Worm (Caenorhabditis elegans) whole organism, L4 larva: ENCODE results near the gene Y34B4A.2.
A peak's percentile ranks its signal among the peaks of the same experiment; 100 is the strongest.

Experiments used
- D1046.2 ChIP-seq: fragments of 200-800 bp; sonication (Bioruptor generic); IDR thresholded peaks from 2 replicates; pipeline ENCODE4 v1.3.6; 2022; ENCODE audit warnings: missing genetic modification characterization, missing compliant biosample characterization
- F10B5.3 ChIP-seq: sonication (generic microtip); optimal IDR thresholded peaks from 2 replicates; lab custom pipeline; 2016; ENCODE audit warnings: mild to moderate bottlenecking, missing genetic modification characterization, missing compliant biosample characterization
- F26F4.8 ChIP-seq: fragments of 200-800 bp; sonication (Bioruptor generic); conservative IDR thresholded peaks from 2 replicates; pipeline ENCODE4 v1.3.6; 2022; ENCODE audit warnings: missing genetic modification characterization, missing compliant biosample characterization
- F44E2.7 ChIP-seq: fragments of 200-800 bp; sonication (Bioruptor generic); IDR thresholded peaks from 2 replicates; pipeline ENCODE4 v2.1.2; 2022; ENCODE audit warnings: missing genetic modification characterization, missing compliant biosample characterization
- R02D3.7 ChIP-seq: fragments of 150-350 bp; sonication (generic microtip); optimal IDR thresholded peaks from 3 replicates; lab custom pipeline; 2014; ENCODE audit warnings: missing biosample characterization, missing genetic modification characterization
- Y5F2A.4 ChIP-seq: fragments of 200-800 bp; sonication (Bioruptor generic); optimal IDR thresholded peaks from 2 replicates; lab custom pipeline; 2018; ENCODE audit warnings: mild to moderate bottlenecking, missing genetic modification characterization, missing compliant biosample characterization
- Y75B8A.6 ChIP-seq: fragments of 200-800 bp; sonication (Bioruptor generic); IDR thresholded peaks from 2 replicates; pipeline ENCODE4 v1.3.6; 2022; ENCODE audit warnings: missing genetic modification reagents, missing genetic modification characterization, missing compliant biosample characterization
- ZK546.5 ChIP-seq, 2 experiments: sonication (generic microtip); optimal IDR thresholded peaks; 2 replicates each; lab custom pipeline; 2017; ENCODE audit warnings: missing biosample characterization in 2 of 2, missing genetic modification characterization in 2 of 2
- aha-1 ChIP-seq: fragments of 150-350 bp; peaks from one replicate; lab custom pipeline; 2014; ENCODE audit warnings: missing biosample characterization, missing genetic modification characterization
- arid-1 ChIP-seq: fragments of 200-800 bp; sonication (Bioruptor generic); conservative IDR thresholded peaks from 2 replicates; pipeline ENCODE4 v1.3.6; 2022; ENCODE audit warnings: missing genetic modification reagents, missing genetic modification characterization, missing compliant biosample characterization
- attf-4 ChIP-seq: sonication (generic microtip); optimal IDR thresholded peaks from 3 replicates; lab custom pipeline; 2017; ENCODE audit warnings: missing biosample characterization, missing genetic modification characterization
- ceh-28 ChIP-seq: fragments of 150-350 bp; optimal IDR thresholded peaks from 2 replicates; lab custom pipeline; 2014; ENCODE audit warnings: missing biosample characterization, missing genetic modification reagents, missing genetic modification characterization
- ceh-32 ChIP-seq: sonication (generic microtip); optimal IDR thresholded peaks from 2 replicates; lab custom pipeline; 2016; ENCODE audit warnings: mild to moderate bottlenecking, missing genetic modification characterization, missing compliant biosample characterization; ENCODE audit not compliant: poor library complexity
- ceh-44 ChIP-seq: fragments of 200-800 bp; sonication (Bioruptor generic); IDR thresholded peaks from 2 replicates; pipeline ENCODE4 v1.3.6; 2022; ENCODE audit warnings: missing genetic modification reagents, missing genetic modification characterization, missing compliant biosample characterization
- ces-1 ChIP-seq: fragments of 150-350 bp; sonication (generic microtip); optimal IDR thresholded peaks from 4 replicates; lab custom pipeline; 2014; ENCODE audit warnings: missing biosample characterization, missing genetic modification reagents, missing genetic modification characterization
- cey-2 ChIP-seq: sonication (generic microtip); optimal IDR thresholded peaks from 3 replicates; lab custom pipeline; 2017; ENCODE audit warnings: missing genetic modification characterization, mild to moderate bottlenecking, missing compliant biosample characterization, antibody characterized with exemption, borderline replicate concordance; ENCODE audit not compliant: insufficient read depth
- ctbp-1 ChIP-seq: fragments of 200-800 bp; sonication (Bioruptor generic); IDR thresholded peaks from 2 replicates; pipeline ENCODE4 v1.3.6; 2022; ENCODE audit warnings: missing genetic modification reagents, missing genetic modification characterization, missing compliant biosample characterization
- daf-8 ChIP-seq: fragments of 200-800 bp; sonication (Bioruptor generic); IDR thresholded peaks from 2 replicates; pipeline ENCODE4 v1.3.6; 2022; ENCODE audit warnings: missing genetic modification characterization, missing compliant biosample characterization
- dmd-6 ChIP-seq: fragments of 200-800 bp; sonication (Bioruptor generic); IDR thresholded peaks from 2 replicates; pipeline ENCODE4 v1.3.6; 2022; ENCODE audit warnings: missing genetic modification reagents, missing genetic modification characterization, missing compliant biosample characterization
- duxl-1 ChIP-seq: sonication (generic microtip); optimal IDR thresholded peaks from 2 replicates; lab custom pipeline; 2016; ENCODE audit warnings: mild to moderate bottlenecking, missing genetic modification characterization, moderate library complexity, missing compliant biosample characterization; ENCODE audit not compliant: poor library complexity
- egl-27 ChIP-seq: sonication (generic microtip); optimal IDR thresholded peaks from 3 replicates; lab custom pipeline; 2017; ENCODE audit warnings: missing biosample characterization, missing genetic modification reagents, missing genetic modification characterization
- egl-43 ChIP-seq: fragments of 200-800 bp; sonication (Bioruptor generic); IDR thresholded peaks from 2 replicates; pipeline ENCODE4 v1.3.6; 2022; ENCODE audit warnings: missing genetic modification reagents, missing genetic modification characterization, missing compliant biosample characterization
- fkh-10 ChIP-seq: fragments of 150-350 bp; optimal IDR thresholded peaks from 2 replicates; lab custom pipeline; 2014; ENCODE audit warnings: missing biosample characterization, missing genetic modification reagents, missing genetic modification characterization
- hif-1 ChIP-seq, 2 experiments: sonication (generic microtip); optimal IDR thresholded peaks; 2 replicates each; lab custom pipeline; 2016 to 2017; ENCODE audit warnings: missing compliant biosample characterization in 2 of 2, missing genetic modification characterization in 2 of 2, missing genetic modification reagents in 2 of 2, missing genotype in 2 of 2, mild to moderate bottlenecking in 1 of 2
- hmg-1.1 ChIP-seq: fragments of 200-800 bp; sonication (Bioruptor generic); IDR thresholded peaks from 2 replicates; pipeline ENCODE4 v1.3.6; 2022; ENCODE audit warnings: missing genetic modification reagents, missing genetic modification characterization, missing compliant biosample characterization
- lin-1 ChIP-seq: fragments of 200-800 bp; sonication (Bioruptor generic); IDR thresholded peaks from 2 replicates; pipeline ENCODE4 v1.3.6; 2022; ENCODE audit warnings: missing genetic modification reagents, missing genetic modification characterization, missing compliant biosample characterization
- lin-13 ChIP-seq: fragments of 150-350 bp; optimal IDR thresholded peaks from 2 replicates; lab custom pipeline; 2014; ENCODE audit warnings: missing biosample characterization, missing genetic modification reagents, missing genetic modification characterization
- lin-15B ChIP-seq: fragments of 150-350 bp; sonication (generic microtip); optimal IDR thresholded peaks from 3 replicates; lab custom pipeline; 2014; ENCODE audit warnings: missing biosample characterization, missing genetic modification characterization
- lin-29 ChIP-seq: fragments of 200-800 bp; sonication (Bioruptor generic); IDR thresholded peaks from 2 replicates; pipeline ENCODE4 v1.3.6; 2022; ENCODE audit warnings: missing genetic modification reagents, missing genetic modification characterization, missing compliant biosample characterization
- lin-38 ChIP-seq: fragments of 200-800 bp; sonication (Bioruptor generic); IDR thresholded peaks from 2 replicates; pipeline ENCODE4 v1.3.6; 2022; ENCODE audit warnings: missing genetic modification reagents, missing genetic modification characterization, missing compliant biosample characterization
- mxl-2 ChIP-seq: fragments of 200-800 bp; sonication (Bioruptor generic); conservative IDR thresholded peaks from 2 replicates; pipeline ENCODE4 v1.3.6; 2022; ENCODE audit warnings: missing genetic modification reagents, missing genetic modification characterization, missing compliant biosample characterization
- nhr-10 ChIP-seq: fragments of 150-350 bp; optimal IDR thresholded peaks from 2 replicates; lab custom pipeline; 2014; ENCODE audit warnings: missing biosample characterization, missing genetic modification characterization
- nhr-102 ChIP-seq: sonication (generic microtip); optimal IDR thresholded peaks from 2 replicates; lab custom pipeline; 2016; ENCODE audit warnings: mild to moderate bottlenecking, missing genetic modification characterization, moderate library complexity, missing compliant biosample characterization
- nhr-11 ChIP-seq: fragments of 150-350 bp; optimal IDR thresholded peaks from 2 replicates; lab custom pipeline; 2014; ENCODE audit warnings: missing biosample characterization, missing genetic modification characterization
- nhr-25 ChIP-seq: sonication (generic microtip); optimal IDR thresholded peaks from 2 replicates; lab custom pipeline; 2017; ENCODE audit warnings: missing genetic modification characterization, mild to moderate bottlenecking, missing compliant biosample characterization, antibody characterized with exemption, moderate library complexity, borderline replicate concordance; ENCODE audit not compliant: insufficient read depth
- nhr-28 ChIP-seq: fragments of 150-350 bp; optimal IDR thresholded peaks from 2 replicates; lab custom pipeline; 2014; ENCODE audit warnings: missing biosample characterization, missing genetic modification characterization
- nhr-41 ChIP-seq: fragments of 200-800 bp; sonication (Bioruptor generic); IDR thresholded peaks from 2 replicates; pipeline ENCODE4 v1.3.6; 2022; ENCODE audit warnings: missing genetic modification reagents, missing genetic modification characterization, missing compliant biosample characterization
- nhr-48 ChIP-seq: sonication (generic microtip); optimal IDR thresholded peaks from 2 replicates; lab custom pipeline; 2016; ENCODE audit warnings: mild to moderate bottlenecking, missing genetic modification characterization, missing compliant biosample characterization
- nhr-76 ChIP-seq: fragments of 150-350 bp; optimal IDR thresholded peaks from 2 replicates; lab custom pipeline; 2014; ENCODE audit warnings: missing biosample characterization, missing genetic modification characterization
- pha-4 ChIP-seq, 2 experiments: fragments of 150-350 bp in 1 of 2; fragments of 200-800 bp in 1 of 2; sonication (Bioruptor generic) in 1 of 2; IDR thresholded peaks in 1 of 2; optimal IDR thresholded peaks in 1 of 2; 2 replicates each; pipeline versions ENCODE4 v1.3.6 to Lab custom; 2014 to 2022; ENCODE audit warnings: missing genetic modification characterization in 2 of 2, missing genetic modification reagents in 2 of 2, missing biosample characterization in 1 of 2, missing compliant biosample characterization in 1 of 2
- rbr-2 ChIP-seq: sonication (generic microtip); optimal IDR thresholded peaks from 2 replicates; lab custom pipeline; 2016; ENCODE audit warnings: missing genotype, missing genetic modification characterization, missing compliant biosample characterization
- skn-1 ChIP-seq: fragments of 150-350 bp; optimal IDR thresholded peaks from 2 replicates; lab custom pipeline; 2014; ENCODE audit warnings: missing biosample characterization, missing genetic modification characterization
- snpc-1.2 ChIP-seq: fragments of 200-800 bp; sonication (Bioruptor generic); IDR thresholded peaks from 2 replicates; pipeline ENCODE4 v1.3.6; 2022; ENCODE audit warnings: missing genetic modification reagents, missing genetic modification characterization, missing compliant biosample characterization
- spr-3 ChIP-seq: fragments of 200-800 bp; sonication (Bioruptor generic); optimal IDR thresholded peaks from 2 replicates; lab custom pipeline; 2018; ENCODE audit warnings: mild to moderate bottlenecking, missing genetic modification characterization, missing compliant biosample characterization
- tag-97 ChIP-seq: fragments of 200-800 bp; sonication (Bioruptor generic); IDR thresholded peaks from 2 replicates; pipeline ENCODE4 v1.3.6; 2022; ENCODE audit warnings: missing genetic modification characterization, missing compliant biosample characterization
- unc-130 ChIP-seq: sonication (generic microtip); optimal IDR thresholded peaks from 2 replicates; lab custom pipeline; 2016; ENCODE audit warnings: missing genetic modification reagents, missing genetic modification characterization, missing compliant biosample characterization
- zag-1 ChIP-seq: fragments of 150-350 bp; optimal IDR thresholded peaks from 2 replicates; lab custom pipeline; 2014; ENCODE audit warnings: missing biosample characterization, missing genetic modification characterization
- zfp-3 ChIP-seq: fragments of 200-800 bp; sonication (Bioruptor generic); conservative IDR thresholded peaks from 2 replicates; pipeline ENCODE4 v1.3.6; 2022; ENCODE audit warnings: missing genetic modification reagents, missing genetic modification characterization, missing compliant biosample characterization
- zip-2 ChIP-seq: fragments of 150-350 bp; optimal IDR thresholded peaks from 2 replicates; lab custom pipeline; 2014; ENCODE audit warnings: missing biosample characterization, missing genetic modification characterization
- ztf-11 ChIP-seq: fragments of 150-350 bp; optimal IDR thresholded peaks from 2 replicates; lab custom pipeline; 2014; ENCODE audit warnings: missing biosample characterization, missing genetic modification characterization

The Y34B4A.2 gene

DNA sequence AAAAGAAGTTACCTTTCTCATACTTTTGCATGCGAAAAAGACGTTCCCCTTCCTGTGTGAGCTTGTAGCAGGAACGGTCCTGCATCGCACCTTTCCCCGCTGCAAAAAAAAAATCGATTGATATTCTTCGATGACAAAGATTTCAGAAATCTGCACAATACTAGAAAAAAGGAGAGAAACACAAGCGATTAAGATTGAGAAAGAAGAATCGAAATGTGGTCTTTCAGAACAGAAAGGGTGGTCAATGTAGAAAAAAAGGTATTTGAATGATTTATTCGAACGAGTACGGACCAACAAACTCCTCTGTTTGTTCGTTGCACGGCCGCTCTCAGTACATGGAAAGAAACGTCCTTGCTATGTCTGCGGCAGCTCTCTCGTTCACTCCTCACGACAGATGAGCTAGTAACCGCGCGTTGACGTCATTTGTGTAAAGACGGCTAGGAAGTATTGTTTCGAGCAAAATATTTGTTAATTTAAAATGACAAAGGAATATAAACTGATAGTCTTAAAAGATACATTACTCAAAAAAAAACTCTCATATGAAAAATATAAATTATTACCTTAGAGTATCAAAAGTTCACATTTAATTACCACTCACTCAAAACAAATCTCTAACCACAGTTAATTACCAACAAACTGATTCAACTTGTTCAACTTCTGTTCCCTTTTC, 18.8 kb downstream of the Y34B4A.2 start, which contains the start of gene ift-81 (continued):
- TF ChIP-seq lin-38 (GFP tag; lab: Robert Waterston, UW) (0 out of 2 replicates have a peak, but pooled peaks have one; percentile 12), hif-1 (tag; optimal IDR thresholded peaks at IDR 0.05; lab: Kevin White, UChicago) (peak in 1 of 2 experiments; percentile 5), lin-1 (no peak), spr-3 (GFP tag; lab: Kevin White, UChicago) (no peak), arid-1 (GFP tag; lab: Robert Waterston, UW) (no peak), ceh-28 (no peak), F10B5.3 (tag; lab: Kevin White, UChicago) (no peak), snpc-1.2 (GFP tag; lab: Robert Waterston, UW) (no peak), nhr-102 (tag; lab: Kevin White, UChicago) (no peak), mxl-2 (GFP tag; lab: Robert Waterston, UW) (no peak), pha-4 (GFP tag; IDR thresholded peaks at IDR 0.05; lab: Robert Waterston, UW) (no peak), pha-4 (tag; optimal IDR thresholded peaks at IDR 0.05; lab: Kevin White, UChicago) (no peak), nhr-10 (tag; lab: Kevin White, UChicago) (no peak), rbr-2 (tag; lab: Kevin White, UChicago) (peak; percentile 66), dmd-6 (GFP tag; lab: Robert Waterston, UW) (0 out of 2 replicates have a peak, but pooled peaks have one; percentile 16), cey-2 (tag; lab: Kevin White, UChicago) (no peak), skn-1 (tag; lab: Kevin White, UChicago) (no peak), nhr-48 (tag; lab: Kevin White, UChicago) (no peak), tag-97 (GFP tag; lab: Robert Waterston, UW) (no peak), duxl-1 (no peak), nhr-41 (no peak), D1046.2 (GFP tag; lab: Robert Waterston, UW) (no peak), ctbp-1 (GFP tag; lab: Robert Waterston, UW) (no peak), ceh-44 (GFP tag; lab: Robert Waterston, UW) (no peak), unc-130 (no peak), hmg-1.1 (GFP tag; lab: Robert Waterston, UW) (peak; percentile 65), ztf-11 (tag; lab: Kevin White, UChicago) (no peak), R02D3.7 (tag; lab: Kevin White, UChicago) (no peak), lin-15B (tag; lab: Kevin White, UChicago) (no peak), Y5F2A.4 (GFP tag; lab: Kevin White, UChicago) (no peak), Y75B8A.6 (GFP tag; lab: Robert Waterston, UW) (no peak), lin-13 (GFP tag; lab: Kevin White, UChicago) (no peak), daf-8 (no peak), aha-1 (tag; lab: Kevin White, UChicago) (peak; percentile 96), ceh-32 (no peak), attf-4 (tag; lab: Kevin White, UChicago) (no peak), ces-1 (no peak), ZK546.5 (tag; optimal IDR thresholded peaks at IDR 0.05; lab: Kevin White, UChicago) (no peak), lin-29 (GFP tag; lab: Robert Waterston, UW) (no peak), fkh-10 (GFP tag; lab: Kevin White, UChicago) (peak; percentile 43), nhr-11 (tag; lab: Kevin White, UChicago) (no peak), nhr-28 (no peak), zfp-3 (GFP tag; lab: Robert Waterston, UW) (no peak), egl-27 (tag; lab: Kevin White, UChicago) (no peak), F44E2.7 (GFP tag; lab: Robert Waterston, UW) (no peak), egl-43 (GFP tag; lab: Robert Waterston, UW) (no peak), nhr-25 (no peak), nhr-76 (no peak), zip-2 (tag; lab: Kevin White, UChicago) (no peak), F26F4.8 (no peak), zag-1 (tag; lab: Kevin White, UChicago) (no peak)
